Fruit fly (Drosophila melanogaster) whole organism, embryonic: Measurements from ENCODE around the gene St2.
A peak's percentile ranks its signal among the peaks of the same experiment; 100 is the strongest.

Experiments used
- CG11398 ChIP-seq: fragments of 200-800 bp; sonication (Bioruptor generic); optimal IDR thresholded peaks from 2 replicates; lab custom pipeline; 2016; ENCODE audit warnings: missing biosample characterization, missing genetic modification characterization
- CG11504 ChIP-seq: fragments of 200-800 bp; sonication (Bioruptor generic); optimal IDR thresholded peaks from 3 replicates; lab custom pipeline; 2019; ENCODE audit warnings: missing biosample characterization, mild to moderate bottlenecking, missing genetic modification characterization, moderate library complexity
- CG11560 ChIP-seq: fragments of 200-800 bp; sonication (Bioruptor generic); IDR thresholded peaks from 3 replicates; pipeline ENCODE4 v1.3.6; 2022; ENCODE audit warnings: missing biosample characterization, missing genetic modification characterization
- CG13424 ChIP-seq: fragments of 200-800 bp; sonication (Bioruptor generic); optimal IDR thresholded peaks from 2 replicates; lab custom pipeline; 2019; ENCODE audit warnings: missing biosample characterization, mild to moderate bottlenecking, missing genetic modification characterization, moderate library complexity
- CG13775 ChIP-seq: fragments of 200-800 bp; sonication (Bioruptor generic); optimal IDR thresholded peaks from 3 replicates; lab custom pipeline; 2017; ENCODE audit warnings: missing biosample characterization, mild to moderate bottlenecking, missing genetic modification characterization
- CG14710 ChIP-seq: fragments of 200-800 bp; sonication (Bioruptor generic); optimal IDR thresholded peaks from 3 replicates; lab custom pipeline; 2019; ENCODE audit warnings: missing biosample characterization, mild to moderate bottlenecking, missing genetic modification characterization, moderate library complexity
- CG18262 ChIP-seq: fragments of 200-800 bp; optimal IDR thresholded peaks from 3 replicates; lab custom pipeline; 2019; ENCODE audit warnings: missing biosample characterization, mild to moderate bottlenecking, missing genetic modification characterization, moderate library complexity
- CG2116 ChIP-seq: fragments of 200-800 bp; sonication (Bioruptor generic); optimal IDR thresholded peaks from 3 replicates; lab custom pipeline; 2018; ENCODE audit warnings: missing biosample characterization, mild to moderate bottlenecking, missing genetic modification characterization
- CG33213 ChIP-seq: fragments of 200-800 bp; sonication (Bioruptor generic); optimal IDR thresholded peaks from 3 replicates; lab custom pipeline; 2016; ENCODE audit warnings: missing biosample characterization, missing genetic modification characterization
- CG34224 ChIP-seq: fragments of 200-800 bp; sonication (Bioruptor generic); IDR thresholded peaks from 3 replicates; pipeline ENCODE4 v1.3.6; 2022; ENCODE audit warnings: missing biosample characterization, missing genetic modification characterization; ENCODE audit not compliant: partially characterized antibody
- CG4282 ChIP-seq: fragments of 200-800 bp; sonication (Bioruptor generic); optimal IDR thresholded peaks from 2 replicates; lab custom pipeline; 2016; ENCODE audit warnings: missing biosample characterization, missing genetic modification characterization
- CG4328 ChIP-seq: fragments of 200-800 bp; sonication (Bioruptor generic); optimal IDR thresholded peaks from 3 replicates; lab custom pipeline; 2017; ENCODE audit warnings: missing biosample characterization, missing genetic modification reagents, missing genetic modification characterization
- CG4617 ChIP-seq: fragments of 200-800 bp; sonication (Bioruptor generic); optimal IDR thresholded peaks from 3 replicates; lab custom pipeline; 2016; ENCODE audit warnings: missing biosample characterization, missing genetic modification characterization, borderline replicate concordance
- CG4707 ChIP-seq: fragments of 200-800 bp; sonication (Bioruptor generic); optimal IDR thresholded peaks from 2 replicates; lab custom pipeline; 2018; ENCODE audit warnings: missing biosample characterization, mild to moderate bottlenecking, missing genetic modification characterization, moderate library complexity
- CG6854 ChIP-seq: fragments of 200-800 bp; sonication (Bioruptor generic); optimal IDR thresholded peaks from 3 replicates; lab custom pipeline; 2017; ENCODE audit warnings: missing biosample characterization, mild to moderate bottlenecking, missing genetic modification characterization
- CG8281 ChIP-seq: fragments of 200-800 bp; sonication (Bioruptor generic); optimal IDR thresholded peaks from 2 replicates; lab custom pipeline; 2018; ENCODE audit warnings: missing biosample characterization, mild to moderate bottlenecking, missing genetic modification characterization, moderate library complexity
- CG9727 ChIP-seq: fragments of 200-800 bp; sonication (Bioruptor generic); optimal IDR thresholded peaks from 3 replicates; lab custom pipeline; 2017; ENCODE audit warnings: missing biosample characterization, mild to moderate bottlenecking, missing genetic modification characterization
- CHES-1-like ChIP-seq: fragments of 200-800 bp; sonication (Bioruptor generic); optimal IDR thresholded peaks from 2 replicates; lab custom pipeline; 2016; ENCODE audit warnings: missing biosample characterization, missing genetic modification characterization
- CoRest ChIP-seq: fragments of 200-800 bp; sonication (Bioruptor generic); optimal IDR thresholded peaks from 3 replicates; lab custom pipeline; 2018; ENCODE audit warnings: missing biosample characterization, mild to moderate bottlenecking, missing genetic modification characterization, moderate library complexity
- Doc2 ChIP-seq: fragments of 200-800 bp; sonication (Bioruptor generic); IDR thresholded peaks from 2 replicates; pipeline ENCODE4 v1.3.6; 2022; ENCODE audit warnings: missing biosample characterization, missing genetic modification characterization
- Doc3 ChIP-seq: fragments of 200-800 bp; sonication (Bioruptor generic); IDR thresholded peaks from 3 replicates; pipeline ENCODE4 v1.3.6; 2022; ENCODE audit warnings: missing biosample characterization, missing genetic modification characterization; ENCODE audit not compliant: partially characterized antibody
- E2f1 ChIP-seq: fragments of 200-800 bp; sonication (Bioruptor generic); IDR thresholded peaks from 2 replicates; pipeline ENCODE4 v1.3.6; 2022; ENCODE audit warnings: missing biosample characterization, missing genetic modification characterization
- Elba2 ChIP-seq: fragments of 200-800 bp; sonication (Bioruptor generic); optimal IDR thresholded peaks from 3 replicates; lab custom pipeline; 2016; ENCODE audit warnings: missing biosample characterization, missing genetic modification characterization
- HLH3B ChIP-seq: fragments of 200-800 bp; sonication (Bioruptor generic); IDR thresholded peaks from 2 replicates; pipeline ENCODE4 v1.3.6; 2022; ENCODE audit warnings: missing biosample characterization, missing genetic modification characterization
- MBD-R2 ChIP-seq: fragments of 200-800 bp; sonication (Bioruptor generic); IDR thresholded peaks from 2 replicates; pipeline ENCODE4 v1.3.6; 2022; ENCODE audit warnings: missing biosample characterization, missing genetic modification characterization
- Oli ChIP-seq: fragments of 200-800 bp; sonication (Bioruptor generic); optimal IDR thresholded peaks from 2 replicates; lab custom pipeline; 2018; ENCODE audit warnings: missing biosample characterization, mild to moderate bottlenecking, missing genetic modification characterization, moderate library complexity
- Spps ChIP-seq: fragments of 200-800 bp; sonication (Bioruptor generic); optimal IDR thresholded peaks from 2 replicates; lab custom pipeline; 2018; ENCODE audit warnings: missing biosample characterization, mild to moderate bottlenecking, missing genetic modification characterization
- Ssrp ChIP-seq: fragments of 200-800 bp; sonication (Bioruptor generic); optimal IDR thresholded peaks from 2 replicates; lab custom pipeline; 2018; ENCODE audit warnings: missing biosample characterization, mild to moderate bottlenecking, missing genetic modification characterization, moderate library complexity
- Tbp ChIP-seq: fragments of >200 bp; optimal IDR thresholded peaks from 2 replicates; lab custom pipeline; 2018; ENCODE audit warnings: missing biosample characterization, missing genetic modification characterization
- bowl ChIP-seq: fragments of 200-800 bp; sonication (Bioruptor generic); IDR thresholded peaks from 2 replicates; pipeline ENCODE4 v1.3.6; 2022; ENCODE audit warnings: missing biosample characterization, missing genetic modification characterization
- crc ChIP-seq: fragments of 200-800 bp; sonication (Bioruptor generic); optimal IDR thresholded peaks from 2 replicates; lab custom pipeline; 2016; ENCODE audit warnings: missing biosample characterization, missing genetic modification characterization
- cwo ChIP-seq: fragments of 200-800 bp; sonication (Bioruptor generic); optimal IDR thresholded peaks from 3 replicates; lab custom pipeline; 2017; ENCODE audit warnings: missing biosample characterization, missing genetic modification characterization, mild to moderate bottlenecking, moderate library complexity, missing genetic modification reagents
- danr ChIP-seq: fragments of 200-800 bp; sonication (Bioruptor generic); IDR thresholded peaks from 2 replicates; pipeline ENCODE4 v1.3.6; 2022; ENCODE audit warnings: missing biosample characterization, missing genetic modification characterization
- disco-r ChIP-seq: fragments of 200-800 bp; sonication (Bioruptor generic); optimal IDR thresholded peaks from 2 replicates; lab custom pipeline; 2016; ENCODE audit warnings: missing biosample characterization, missing genetic modification characterization
- dmrt99B ChIP-seq: fragments of 200-800 bp; sonication (Bioruptor generic); optimal IDR thresholded peaks from 2 replicates; lab custom pipeline; 2018; ENCODE audit warnings: missing biosample characterization, mild to moderate bottlenecking, missing genetic modification characterization, moderate library complexity
- ems ChIP-seq: fragments of 200-800 bp; sonication (Bioruptor generic); optimal IDR thresholded peaks from 3 replicates; lab custom pipeline; 2016; ENCODE audit warnings: missing biosample characterization, missing genetic modification characterization
- exex ChIP-seq: fragments of 200-800 bp; sonication (Bioruptor generic); optimal IDR thresholded peaks from 4 replicates; lab custom pipeline; 2018; ENCODE audit warnings: missing biosample characterization, mild to moderate bottlenecking, missing genetic modification characterization, moderate library complexity
- fd64A ChIP-seq: fragments of 200-800 bp; sonication (Bioruptor generic); optimal IDR thresholded peaks from 3 replicates; lab custom pipeline; 2018; ENCODE audit warnings: missing biosample characterization, mild to moderate bottlenecking, missing genetic modification characterization
- ham ChIP-seq: fragments of 200-800 bp; sonication (Bioruptor generic); IDR thresholded peaks from 2 replicates; pipeline ENCODE4 v1.3.6; 2022; ENCODE audit warnings: missing biosample characterization, missing genetic modification characterization
- hbn ChIP-seq: fragments of 200-800 bp; sonication (Bioruptor generic); IDR thresholded peaks from 2 replicates; pipeline ENCODE4 v1.3.6; 2022; ENCODE audit warnings: missing biosample characterization, missing genetic modification characterization; ENCODE audit not compliant: partially characterized antibody
- ken ChIP-seq: fragments of 200-800 bp; sonication (Bioruptor generic); IDR thresholded peaks from 3 replicates; pipeline ENCODE4 v1.3.6; 2022; ENCODE audit warnings: missing biosample characterization, missing genetic modification characterization
- lab ChIP-seq: fragments of 200-800 bp; sonication (Bioruptor generic); optimal IDR thresholded peaks from 3 replicates; lab custom pipeline; 2017; ENCODE audit warnings: missing biosample characterization, missing genetic modification characterization, mild to moderate bottlenecking, moderate library complexity, missing genetic modification reagents
- lmd ChIP-seq: fragments of 200-800 bp; sonication (Bioruptor generic); IDR thresholded peaks from 2 replicates; pipeline ENCODE4 v1.3.6; 2022; ENCODE audit warnings: missing biosample characterization, missing genetic modification characterization
- peb ChIP-seq: fragments of 200-800 bp; sonication (Bioruptor generic); IDR thresholded peaks from 2 replicates; pipeline ENCODE4 v1.3.6; 2022; ENCODE audit warnings: missing biosample characterization, missing genetic modification characterization
- ranshi ChIP-seq: fragments of 200-800 bp; sonication (Bioruptor generic); IDR thresholded peaks from 2 replicates; pipeline ENCODE4 v1.3.6; 2022; ENCODE audit warnings: missing biosample characterization, missing genetic modification characterization
- repo ChIP-seq: fragments of 200-800 bp; sonication (Bioruptor generic); optimal IDR thresholded peaks from 2 replicates; lab custom pipeline; 2016; ENCODE audit warnings: missing biosample characterization, missing genetic modification characterization
- sc ChIP-seq, 3 experiments: fragments of >200 bp in 2 of 3; fragments of 200-800 bp in 1 of 3; sonication (Bioruptor generic) in 1 of 3; optimal IDR thresholded peaks; 2 replicates in 2 of 3; 3 replicates in 1 of 3; lab custom pipeline; 2017; ENCODE audit warnings: mild to moderate bottlenecking in 1 of 3, missing biosample characterization in 1 of 3, missing genetic modification characterization in 1 of 3, missing genetic modification reagents in 1 of 3
- twi ChIP-seq: fragments of 200-800 bp; optimal IDR thresholded peaks from 2 replicates; lab custom pipeline; 2019; ENCODE audit warnings: missing biosample characterization, mild to moderate bottlenecking, missing genetic modification characterization, moderate library complexity

St2 gene

dm6 chr3R:9229075-9229835 lies 22.4 kb upstream of the St2 start (continued):
- TF ChIP-seq CG18262 (tag; lab: Kevin White, UChicago) (peak; percentile 92), Tbp (GFP tag; lab: Kevin White, UChicago) (no peak), dmrt99B (tag; lab: Kevin White, UChicago) (peak; percentile 74), CG13775 (GFP tag; lab: Kevin White, UChicago) (peak; percentile 85), ham (GFP tag; lab: Robert Waterston, UW) (no peak), CG11504 (peak; percentile 78), Ssrp (peak; percentile 83), CG6854 (GFP tag; lab: Kevin White, UChicago) (no peak), sc (optimal IDR thresholded peaks at IDR 0.05; lab: Kevin White, UChicago) (no peak), sc (GFP tag; optimal IDR thresholded peaks at IDR 0.05; lab: Kevin White, UChicago) (peak; percentile 69), CG11398 (GFP tag; lab: Kevin White, UChicago) (peak; percentile 60), CHES-1-like (GFP tag; lab: Kevin White, UChicago) (peak; percentile 78), bowl (GFP tag; lab: Robert Waterston, UW) (no peak), CG14710 (tag; lab: Kevin White, UChicago) (peak; percentile 88), fd64A (GFP tag; lab: Kevin White, UChicago) (peak; percentile 19), disco-r (no peak), CoRest (tag; lab: Kevin White, UChicago) (peak; percentile 80), ems (GFP tag; lab: Kevin White, UChicago) (peak; percentile 50), E2f1 (GFP tag; lab: Robert Waterston, UW) (peak; percentile 69; the same call in 1 of the 2 replicates), CG4282 (peak; percentile 13), lmd (GFP tag; lab: Robert Waterston, UW) (peak; percentile 74), CG2116 (GFP tag; lab: Kevin White, UChicago) (peak; percentile 50), Doc2 (no peak), hbn (GFP tag; lab: Robert Waterston, UW) (no peak), CG9727 (GFP tag; lab: Kevin White, UChicago) (peak; percentile 91), Spps (tag; lab: Kevin White, UChicago) (peak; percentile 64), lab (peak; percentile 78), CG33213 (GFP tag; lab: Kevin White, UChicago) (peak; percentile 60), ranshi (GFP tag; lab: Robert Waterston, UW) (peak; percentile 49; the same call in 1 of the 2 replicates), exex (tag; lab: Kevin White, UChicago) (no peak), danr (peak; percentile 39; the same call in 1 of the 2 replicates), CG4617 (GFP tag; lab: Kevin White, UChicago) (peak; percentile 28), Elba2 (GFP tag; lab: Kevin White, UChicago) (no peak), CG11560 (tag; lab: Robert Waterston, UW) (no peak), CG4328 (no peak), crc (GFP tag; lab: Kevin White, UChicago) (peak; percentile 70), repo (GFP tag; lab: Kevin White, UChicago) (peak; percentile 77), HLH3B (GFP tag; lab: Robert Waterston, UW) (peak; percentile 66), twi (tag; lab: Kevin White, UChicago) (peak; percentile 35), CG13424 (tag; lab: Kevin White, UChicago) (peak; percentile 61), Oli (tag; lab: Kevin White, UChicago) (peak; percentile 79), Doc3 (GFP tag; lab: Robert Waterston, UW) (no peak), peb (GFP tag; lab: Robert Waterston, UW) (peak; percentile 61), ken (GFP tag; lab: Robert Waterston, UW) (peak; percentile 69; the same call in 2 of the 3 replicates), cwo (GFP tag; lab: Kevin White, UChicago) (peak; percentile 52), CG8281 (tag; lab: Kevin White, UChicago) (no peak), CG4707 (no peak), CG34224 (GFP tag; lab: Robert Waterston, UW) (no peak), MBD-R2 (GFP tag; lab: Robert Waterston, UW) (no peak)
